Worm (Caenorhabditis elegans) whole organism, young adult: ENCODE measurements around the gene sri-30.
A peak's percentile ranks its signal among the peaks of the same experiment; 100 is the strongest.

Experiments used
- B0019.2 ChIP-seq: fragments of 200-800 bp; sonication (Bioruptor generic); conservative IDR thresholded peaks from 2 replicates; pipeline ENCODE4 v1.3.6; 2022; ENCODE audit warnings: missing genetic modification reagents, missing genetic modification characterization, missing compliant biosample characterization
- B0035.1 ChIP-seq: sonication (generic microtip); optimal IDR thresholded peaks from 2 replicates; lab custom pipeline; 2016; ENCODE audit warnings: missing genetic modification characterization, mild to moderate bottlenecking, missing compliant biosample characterization, missing genotype, missing genetic modification reagents
- C17E4.6 ChIP-seq: fragments of 200-800 bp; sonication (Bioruptor generic); IDR thresholded peaks from 2 replicates; pipeline ENCODE4 v1.3.6; 2022; ENCODE audit warnings: missing genetic modification reagents, missing genetic modification characterization, missing compliant biosample characterization
- F23B12.7 ChIP-seq: sonication (generic microtip); optimal IDR thresholded peaks from 2 replicates; lab custom pipeline; 2017; ENCODE audit warnings: missing genetic modification characterization, mild to moderate bottlenecking, missing compliant biosample characterization, antibody characterized with exemption, moderate library complexity; ENCODE audit not compliant: insufficient read depth
- F39B2.1 ChIP-seq: fragments of 200-800 bp; sonication (Bioruptor generic); IDR thresholded peaks from 2 replicates; pipeline ENCODE4 v1.3.6; 2022; ENCODE audit warnings: missing genetic modification reagents, missing genetic modification characterization, missing compliant biosample characterization
- F49E8.2 ChIP-seq: sonication (generic microtip); optimal IDR thresholded peaks from 3 replicates; lab custom pipeline; 2017; ENCODE audit warnings: missing genetic modification characterization, mild to moderate bottlenecking, missing compliant biosample characterization, antibody characterized with exemption, moderate library complexity; ENCODE audit not compliant: insufficient read depth
- Y79H2A.3 ChIP-seq: fragments of 200-800 bp; sonication (Bioruptor generic); conservative IDR thresholded peaks from 2 replicates; pipeline ENCODE4 v1.3.6; 2022; ENCODE audit warnings: missing genetic modification reagents, missing genetic modification characterization, missing compliant biosample characterization
- Y95B8A.8 ChIP-seq: fragments of 200-800 bp; sonication (Bioruptor generic); IDR thresholded peaks from 2 replicates; pipeline ENCODE4 v1.3.6; 2022; ENCODE audit warnings: missing genetic modification reagents, missing genetic modification characterization, missing compliant biosample characterization
- ama-1 ChIP-seq, 3 experiments: fragments of 150-350 bp in 1 of 3; sonication (generic microtip) in 2 of 3; optimal IDR thresholded peaks; 2 replicates each; lab custom pipeline; 2014 to 2018; ENCODE audit warnings: missing biosample characterization in 2 of 3, missing genetic modification characterization in 2 of 3, missing genetic modification reagents in 2 of 3
- aptf-3 ChIP-seq: fragments of 200-800 bp; sonication (Bioruptor generic); IDR thresholded peaks from 2 replicates; pipeline ENCODE4 v1.3.6; 2022; ENCODE audit warnings: missing genetic modification characterization, missing compliant biosample characterization
- ccch-3 ChIP-seq: fragments of 200-800 bp; sonication (Bioruptor generic); optimal IDR thresholded peaks from 2 replicates; lab custom pipeline; 2018; ENCODE audit warnings: mild to moderate bottlenecking, missing genetic modification characterization, missing compliant biosample characterization
- cebp-1 ChIP-seq, 2 experiments: fragments of 200-800 bp in 1 of 2; sonication (Bioruptor generic) in 1 of 2; sonication (generic microtip) in 1 of 2; IDR thresholded peaks in 1 of 2; optimal IDR thresholded peaks in 1 of 2; 2 replicates each; pipeline versions ENCODE4 v1.3.6 to Lab custom; 2017 to 2022; ENCODE audit warnings: missing compliant biosample characterization in 2 of 2, missing genetic modification characterization in 2 of 2, mild to moderate bottlenecking in 1 of 2, missing genetic modification reagents in 1 of 2, moderate library complexity in 1 of 2
- cebp-2 ChIP-seq: fragments of 200-800 bp; sonication (Bioruptor generic); IDR thresholded peaks from 2 replicates; pipeline ENCODE4 v1.3.6; 2022; ENCODE audit warnings: missing genetic modification characterization, missing compliant biosample characterization
- chd-7 ChIP-seq: sonication (generic microtip); optimal IDR thresholded peaks from 2 replicates; lab custom pipeline; 2016; ENCODE audit warnings: mild to moderate bottlenecking, missing genetic modification characterization, moderate library complexity, missing compliant biosample characterization
- dox-1 ChIP-seq: fragments of 200-800 bp; sonication (Bioruptor generic); IDR thresholded peaks from 2 replicates; pipeline ENCODE4 v1.3.6; 2022; ENCODE audit warnings: missing genetic modification reagents, missing genetic modification characterization, missing compliant biosample characterization
- dpff-1 ChIP-seq: sonication (generic microtip); optimal IDR thresholded peaks from 2 replicates; lab custom pipeline; 2017; ENCODE audit warnings: mild to moderate bottlenecking, missing genetic modification characterization, missing compliant biosample characterization
- egl-18 ChIP-seq: fragments of 200-800 bp; sonication (Bioruptor generic); IDR thresholded peaks from 2 replicates; pipeline ENCODE4 v1.3.6; 2022; ENCODE audit warnings: missing genetic modification reagents, missing genetic modification characterization, missing compliant biosample characterization
- hlh-12 ChIP-seq: sonication (generic microtip); optimal IDR thresholded peaks from 2 replicates; lab custom pipeline; 2016; ENCODE audit warnings: missing genetic modification characterization, missing compliant biosample characterization
- hlh-26 ChIP-seq: fragments of 200-800 bp; sonication (Bioruptor generic); conservative IDR thresholded peaks from 2 replicates; pipeline ENCODE4 v1.3.6; 2022; ENCODE audit warnings: missing genetic modification reagents, missing genetic modification characterization, missing compliant biosample characterization
- hmg-20 ChIP-seq: fragments of 200-800 bp; sonication (Bioruptor generic); IDR thresholded peaks from 2 replicates; pipeline ENCODE4 v1.3.6; 2022; ENCODE audit warnings: missing genetic modification reagents, missing genetic modification characterization, missing compliant biosample characterization
- lag-1 ChIP-seq: fragments of 200-800 bp; sonication (Bioruptor generic); IDR thresholded peaks from 2 replicates; pipeline ENCODE4 v1.3.6; 2022; ENCODE audit warnings: missing genetic modification reagents, missing genetic modification characterization, missing compliant biosample characterization
- let-607 ChIP-seq, 2 experiments: fragments of 200-800 bp in 1 of 2; sonication (Bioruptor generic) in 1 of 2; sonication (generic microtip) in 1 of 2; optimal IDR thresholded peaks; 2 replicates each; lab custom pipeline; 2016 to 2018; ENCODE audit warnings: mild to moderate bottlenecking in 2 of 2, missing compliant biosample characterization in 2 of 2, missing genetic modification characterization in 2 of 2, moderate library complexity in 2 of 2, missing genotype in 1 of 2
- lin-35 ChIP-seq, 3 experiments: fragments of 150-350 bp in 2 of 3; sonication (generic microtip) in 1 of 3; optimal IDR thresholded peaks; 2 replicates each; lab custom pipeline; 2014 to 2018; ENCODE audit warnings: missing biosample characterization in 3 of 3, missing genetic modification characterization in 3 of 3, missing genetic modification reagents in 3 of 3
- lir-1 ChIP-seq: fragments of 200-800 bp; sonication (Bioruptor generic); conservative IDR thresholded peaks from 2 replicates; pipeline ENCODE4 v1.3.6; 2022; ENCODE audit warnings: missing genetic modification reagents, missing genetic modification characterization, missing compliant biosample characterization
- madf-8 ChIP-seq: fragments of 200-800 bp; sonication (Bioruptor generic); conservative IDR thresholded peaks from 2 replicates; pipeline ENCODE4 v1.3.6; 2022; ENCODE audit warnings: missing genetic modification reagents, missing genetic modification characterization, missing compliant biosample characterization
- mcd-1 ChIP-seq: fragments of 200-800 bp; sonication (Bioruptor generic); IDR thresholded peaks from 2 replicates; pipeline ENCODE4 v1.3.6; 2022; ENCODE audit warnings: missing genetic modification reagents, missing genetic modification characterization, missing compliant biosample characterization
- mel-28 ChIP-seq: sonication (generic microtip); optimal IDR thresholded peaks from 2 replicates; lab custom pipeline; 2016; ENCODE audit warnings: borderline replicate concordance, mild to moderate bottlenecking, missing genetic modification characterization, missing compliant biosample characterization
- mes-4 ChIP-seq: sonication (generic microtip); optimal IDR thresholded peaks from 2 replicates; lab custom pipeline; 2016; ENCODE audit warnings: missing genotype, missing genetic modification characterization, missing compliant biosample characterization
- nfyb-1 ChIP-seq: fragments of 200-800 bp; sonication (Bioruptor generic); IDR thresholded peaks from 2 replicates; pipeline ENCODE4 v1.3.6; 2022; ENCODE audit warnings: missing genetic modification reagents, missing genetic modification characterization, missing compliant biosample characterization
- nhr-120 ChIP-seq: fragments of 200-800 bp; sonication (Bioruptor generic); IDR thresholded peaks from 2 replicates; pipeline ENCODE4 v1.3.6; 2022; ENCODE audit warnings: missing genetic modification characterization, missing compliant biosample characterization
- nhr-80 ChIP-seq: sonication (generic microtip); optimal IDR thresholded peaks from 2 replicates; lab custom pipeline; 2016; ENCODE audit warnings: missing genetic modification characterization, missing compliant biosample characterization
- nhr-90 ChIP-seq: sonication (generic microtip); optimal IDR thresholded peaks from 2 replicates; lab custom pipeline; 2016; ENCODE audit warnings: missing genotype, mild to moderate bottlenecking, missing genetic modification characterization, missing compliant biosample characterization
- pbrm-1 ChIP-seq: fragments of 200-800 bp; sonication (Bioruptor generic); IDR thresholded peaks from 2 replicates; pipeline ENCODE4 v1.3.6; 2022; ENCODE audit warnings: missing genetic modification reagents, missing genetic modification characterization, missing compliant biosample characterization
- pha-4 ChIP-seq: fragments of 150-350 bp; sonication (generic microtip); optimal IDR thresholded peaks from 2 replicates; lab custom pipeline; 2014; ENCODE audit warnings: missing biosample characterization, missing genetic modification reagents, missing genetic modification characterization
- repo-1 ChIP-seq: sonication (generic microtip); optimal IDR thresholded peaks from 2 replicates; lab custom pipeline; 2017; ENCODE audit warnings: mild to moderate bottlenecking, missing genetic modification characterization, missing compliant biosample characterization
- sdz-38 ChIP-seq: sonication (generic microtip); optimal IDR thresholded peaks from 2 replicates; lab custom pipeline; 2016; ENCODE audit warnings: missing genotype, missing genetic modification characterization, missing compliant biosample characterization
- somi-1 ChIP-seq: fragments of 200-800 bp; sonication (Bioruptor generic); optimal IDR thresholded peaks from 2 replicates; lab custom pipeline; 2018; ENCODE audit warnings: mild to moderate bottlenecking, missing genetic modification characterization, missing compliant biosample characterization
- tlf-1 ChIP-seq: fragments of 200-800 bp; sonication (Bioruptor generic); optimal IDR thresholded peaks from 2 replicates; lab custom pipeline; 2018; ENCODE audit warnings: mild to moderate bottlenecking, missing genetic modification characterization, missing compliant biosample characterization
- unc-62 ChIP-seq: fragments of 150-350 bp; optimal IDR thresholded peaks from 2 replicates; lab custom pipeline; 2014; ENCODE audit warnings: missing biosample characterization, missing genetic modification reagents, missing genetic modification characterization
- ztf-18 ChIP-seq: sonication (generic microtip); optimal IDR thresholded peaks from 2 replicates; lab custom pipeline; 2016; ENCODE audit warnings: missing genotype, mild to moderate bottlenecking, missing genetic modification characterization, missing compliant biosample characterization
- ztf-22 ChIP-seq: fragments of 200-800 bp; sonication (Bioruptor generic); optimal IDR thresholded peaks from 2 replicates; lab custom pipeline; 2018; ENCODE audit warnings: mild to moderate bottlenecking, missing genetic modification characterization, moderate library complexity, missing compliant biosample characterization
- ztf-26 ChIP-seq: sonication (generic microtip); optimal IDR thresholded peaks from 2 replicates; lab custom pipeline; 2017; ENCODE audit warnings: missing genetic modification characterization, missing compliant biosample characterization
- ztf-3 ChIP-seq: fragments of 200-800 bp; sonication (Bioruptor generic); optimal IDR thresholded peaks from 2 replicates; lab custom pipeline; 2018; ENCODE audit warnings: mild to moderate bottlenecking, missing genetic modification characterization, missing compliant biosample characterization
- ztf-6 ChIP-seq: fragments of 200-800 bp; sonication (Bioruptor generic); IDR thresholded peaks from 2 replicates; pipeline ENCODE4 v1.3.6; 2022; ENCODE audit warnings: missing genetic modification reagents, missing genetic modification characterization, missing compliant biosample characterization

sri-30 gene

ce11 chrII:3071012-3071749 lies 25.2 kb downstream of the sri-30 start, which contains the start of gene Y25C1A.7:
Gene Y25C1A.7 (minus strand): TSS chrII:3071062.
- peak; percentile 78 to 92 for TF ChIP-seq let-607 (tag; optimal IDR thresholded peaks at IDR 0.05; lab: Kevin White, UChicago)
- no peak for TF ChIP-seq ccch-3 (GFP tag; lab: Kevin White, UChicago)
- TF ChIP-seq, all 124 proteins: peak for 1

ce11 chrII:3076915-3077314 lies 30.9 kb downstream of the sri-30 start, which contains the start of gene Y25C1A.8:
Gene Y25C1A.8 (minus strand): TSS chrII:3076959.
- TF ChIP-seq hmg-20 (GFP tag; lab: Robert Waterston, UW) (no peak), F23B12.7 (tag; lab: Kevin White, UChicago) (peak; percentile 92), C17E4.6 (no peak; the same call in 1 of the 2 replicates), ztf-18 (peak; percentile 52), B0035.1 (tag; lab: Kevin White, UChicago) (peak; percentile 40), mel-28 (tag; lab: Kevin White, UChicago) (peak; percentile 58), chd-7 (tag; lab: Kevin White, UChicago) (no peak), dox-1 (no peak; the same call in 1 of the 2 replicates), tlf-1 (GFP tag; lab: Kevin White, UChicago) (no peak), B0019.2 (GFP tag; lab: Robert Waterston, UW) (no peak), mcd-1 (GFP tag; lab: Robert Waterston, UW) (peak; percentile 92), cebp-1 (GFP tag; IDR thresholded peaks at IDR 0.05; lab: Robert Waterston, UW) (peak; percentile 86), cebp-1 (tag; optimal IDR thresholded peaks at IDR 0.05; lab: Kevin White, UChicago) (peak; percentile 95), nhr-120 (GFP tag; lab: Robert Waterston, UW) (no peak), ztf-6 (GFP tag; lab: Robert Waterston, UW) (no peak), aptf-3 (GFP tag; lab: Robert Waterston, UW) (no peak), lag-1 (no peak), let-607 (tag; optimal IDR thresholded peaks at IDR 0.05; lab: Kevin White, UChicago) (peak; percentile 97 to 98), egl-18 (GFP tag; lab: Robert Waterston, UW) (no peak), ztf-26 (tag; lab: Kevin White, UChicago) (peak; percentile 83), F49E8.2 (tag; lab: Kevin White, UChicago) (peak; percentile 70), nfyb-1 (peak; percentile 94), madf-8 (GFP tag; lab: Robert Waterston, UW) (peak; percentile 28; the same call in 1 of the 2 replicates), ama-1 (optimal IDR thresholded peaks at IDR 0.05; lab: Kevin White, UChicago) (no peak), ama-1 (GFP tag; optimal IDR thresholded peaks at IDR 0.05; lab: Kevin White, UChicago) (peak in 1 of 2 experiments; percentile 16), hlh-12 (tag; lab: Kevin White, UChicago) (no peak), hlh-26 (GFP tag; lab: Robert Waterston, UW) (no peak), ztf-3 (GFP tag; lab: Kevin White, UChicago) (peak; percentile 48), F39B2.1 (GFP tag; lab: Robert Waterston, UW) (no peak), nhr-90 (no peak), ztf-22 (GFP tag; lab: Kevin White, UChicago) (no peak), mes-4 (tag; lab: Kevin White, UChicago) (no peak), Y79H2A.3 (no peak), somi-1 (GFP tag; lab: Kevin White, UChicago) (no peak), dpff-1 (no peak), lir-1 (GFP tag; lab: Robert Waterston, UW) (no peak; the same call in 1 of the 2 replicates), sdz-38 (tag; lab: Kevin White, UChicago) (no peak), Y95B8A.8 (GFP tag; lab: Robert Waterston, UW) (no peak; the same call in none of the 2 replicates), pha-4 (tag; lab: Kevin White, UChicago) (peak; percentile 24), nhr-80 (peak; percentile 41), lin-35 (GFP tag; optimal IDR thresholded peaks at IDR 0.05; lab: Kevin White, UChicago) (peak; percentile 3 to 90 (median 71)), pbrm-1 (GFP tag; lab: Robert Waterston, UW) (peak; percentile 96), repo-1 (tag; lab: Kevin White, UChicago) (peak; percentile 91), unc-62 (no peak), cebp-2 (GFP tag; lab: Robert Waterston, UW) (no peak)
